Worm (Caenorhabditis elegans): ENCODE results near the gene cpr-4.

- TF ChIP-seq F49E8.2 (tag; optimal IDR thresholded peaks at IDR 0.05; ENCODE audit: borderline replicate concordance) (no peak), nhr-76 (tag; optimal IDR thresholded peaks at IDR 0.05) (no peak), spr-3 (GFP tag; optimal IDR thresholded peaks at IDR 0.05) (no peak), daf-8 (GFP tag; IDR thresholded peaks at IDR 0.05) (no peak)
Observed at ce11 chrV:6631866-6632265, 17.4 kb downstream of the cpr-4 start.
